Fruit fly (Drosophila melanogaster): ENCODE measurements around the gene CG14130.

- TF ChIP-seq CG17359 (tag; optimal IDR thresholded peaks at IDR 0.05) (peak; percentile 41), usp (GFP tag; optimal IDR thresholded peaks at IDR 0.05) (no peak), NC2β (GFP tag; optimal IDR thresholded peaks at IDR 0.05) (peak; percentile 1)
These were observed 4.6 kb downstream of the CG14130 start for dm6 chr3L:11819639-11820456.

Data from whole organism, embryonic.